Worm (Caenorhabditis elegans) whole organism, L2 larva: ENCODE results near the gene gos-28.

Experiments used
- C34F6.9 ChIP-seq: fragments of 150-350 bp; optimal IDR thresholded peaks from 2 replicates; lab custom pipeline; 2014; ENCODE audit warnings: missing biosample characterization, missing genetic modification characterization
- F13H6.1 ChIP-seq: sonication (generic microtip); optimal IDR thresholded peaks from 2 replicates; lab custom pipeline; 2016; ENCODE audit warnings: missing genetic modification characterization, missing compliant biosample characterization
- Y55F3AM.14 ChIP-seq: fragments of 200-800 bp; sonication (Bioruptor generic); optimal IDR thresholded peaks from 2 replicates; lab custom pipeline; 2018; ENCODE audit warnings: mild to moderate bottlenecking, missing genetic modification characterization, missing compliant biosample characterization
- ZK546.5 ChIP-seq: sonication (generic microtip); optimal IDR thresholded peaks from 2 replicates; lab custom pipeline; 2017; ENCODE audit warnings: missing biosample characterization, missing genetic modification characterization
- aly-2 ChIP-seq: fragments of 150-350 bp; optimal IDR thresholded peaks from 2 replicates; lab custom pipeline; 2014; ENCODE audit warnings: missing biosample characterization, missing genetic modification characterization
- ama-1 ChIP-seq: fragments of 150-350 bp; optimal IDR thresholded peaks from 2 replicates; lab custom pipeline; 2018; ENCODE audit warnings: inconsistent platforms
- blmp-1 ChIP-seq: sonication (generic microtip); optimal IDR thresholded peaks from 2 replicates; lab custom pipeline; 2017; ENCODE audit warnings: missing genetic modification characterization, mild to moderate bottlenecking, missing compliant biosample characterization, antibody characterized with exemption, moderate library complexity; ENCODE audit not compliant: insufficient read depth
- ceh-16 ChIP-seq: fragments of 150-350 bp; optimal IDR thresholded peaks from 2 replicates; lab custom pipeline; 2014; ENCODE audit warnings: missing biosample characterization, missing genetic modification characterization
- crh-2 ChIP-seq: sonication (generic microtip); optimal IDR thresholded peaks from 2 replicates; lab custom pipeline; 2017; ENCODE audit warnings: missing biosample characterization, missing genetic modification characterization
- egl-27 ChIP-seq: sonication (generic microtip); optimal IDR thresholded peaks from 3 replicates; lab custom pipeline; 2017; ENCODE audit warnings: missing biosample characterization, missing genetic modification reagents, missing genetic modification characterization
- elt-1 ChIP-seq: fragments of 150-350 bp; optimal IDR thresholded peaks from 2 replicates; lab custom pipeline; 2014; ENCODE audit warnings: missing biosample characterization, missing genetic modification characterization
- elt-3 ChIP-seq: sonication (generic microtip); optimal IDR thresholded peaks from 2 replicates; lab custom pipeline; 2017; ENCODE audit warnings: missing biosample characterization, missing genetic modification characterization
- fos-1 ChIP-seq: fragments of 150-350 bp; optimal IDR thresholded peaks from 2 replicates; lab custom pipeline; 2014; ENCODE audit warnings: missing biosample characterization, missing genetic modification characterization
- gmeb-1 ChIP-seq: fragments of 150-350 bp; optimal IDR thresholded peaks from 2 replicates; lab custom pipeline; 2014; ENCODE audit warnings: missing biosample characterization, missing genetic modification characterization
- lin-13 ChIP-seq: fragments of 150-350 bp; optimal IDR thresholded peaks from 2 replicates; lab custom pipeline; 2014; ENCODE audit warnings: missing biosample characterization, missing genetic modification reagents, missing genetic modification characterization
- lin-39 ChIP-seq: fragments of 150-350 bp; optimal IDR thresholded peaks from 2 replicates; lab custom pipeline; 2014; ENCODE audit warnings: missing biosample characterization, missing genetic modification reagents, missing genetic modification characterization
- lsy-2 ChIP-seq, 2 experiments: fragments of 150-350 bp in 1 of 2; sonication (generic microtip) in 1 of 2; optimal IDR thresholded peaks; 2 replicates each; lab custom pipeline; 2014 to 2017; ENCODE audit warnings: missing biosample characterization in 2 of 2, missing genetic modification characterization in 2 of 2
- mab-5 ChIP-seq: fragments of 150-350 bp; optimal IDR thresholded peaks from 2 replicates; lab custom pipeline; 2014; ENCODE audit warnings: missing biosample characterization, missing genetic modification characterization
- mbf-1 ChIP-seq: sonication (generic microtip); optimal IDR thresholded peaks from 2 replicates; lab custom pipeline; 2017; ENCODE audit warnings: missing biosample characterization, missing genetic modification characterization
- mdl-1 ChIP-seq, 2 experiments: fragments of 150-350 bp in 1 of 2; sonication (generic microtip) in 1 of 2; optimal IDR thresholded peaks; 2 replicates each; lab custom pipeline; 2017; ENCODE audit warnings: missing biosample characterization in 2 of 2, missing genetic modification characterization in 2 of 2
- nhr-10 ChIP-seq: sonication (generic microtip); optimal IDR thresholded peaks from 2 replicates; lab custom pipeline; 2017; ENCODE audit warnings: missing biosample characterization, missing genetic modification characterization
- nhr-11 ChIP-seq: fragments of 150-350 bp; optimal IDR thresholded peaks from 2 replicates; lab custom pipeline; 2014; ENCODE audit warnings: missing biosample characterization, missing genetic modification characterization
- nhr-12 ChIP-seq: fragments of 150-350 bp; optimal IDR thresholded peaks from 2 replicates; lab custom pipeline; 2014; ENCODE audit warnings: missing biosample characterization, missing genetic modification characterization
- nhr-129 ChIP-seq: fragments of 150-350 bp; optimal IDR thresholded peaks from 2 replicates; lab custom pipeline; 2014; ENCODE audit warnings: missing biosample characterization, missing genetic modification characterization
- nhr-21 ChIP-seq: fragments of 150-350 bp; optimal IDR thresholded peaks from 2 replicates; lab custom pipeline; 2014; ENCODE audit warnings: missing biosample characterization, missing genetic modification characterization
- nhr-23 ChIP-seq: fragments of 150-350 bp; optimal IDR thresholded peaks from 2 replicates; lab custom pipeline; 2014; ENCODE audit warnings: missing biosample characterization, missing genetic modification reagents, missing genetic modification characterization
- nhr-237 ChIP-seq: fragments of 150-350 bp; optimal IDR thresholded peaks from 2 replicates; lab custom pipeline; 2014; ENCODE audit warnings: missing biosample characterization, missing genetic modification characterization
- nhr-25 ChIP-seq: fragments of 150-350 bp; sonication (generic microtip); optimal IDR thresholded peaks from 3 replicates; lab custom pipeline; 2014; ENCODE audit warnings: missing biosample characterization, missing genetic modification characterization
- nhr-6 ChIP-seq: fragments of 150-350 bp; optimal IDR thresholded peaks from 2 replicates; lab custom pipeline; 2014; ENCODE audit warnings: missing biosample characterization, missing genetic modification characterization
- nhr-77 ChIP-seq: fragments of 150-350 bp; optimal IDR thresholded peaks from 2 replicates; lab custom pipeline; 2014; ENCODE audit warnings: missing biosample characterization, missing genetic modification characterization
- sem-4 ChIP-seq: fragments of 150-350 bp; optimal IDR thresholded peaks from 2 replicates; lab custom pipeline; 2014; ENCODE audit warnings: missing biosample characterization, missing genetic modification reagents, missing genetic modification characterization
- skn-1 ChIP-seq: sonication (generic microtip); optimal IDR thresholded peaks from 2 replicates; lab custom pipeline; 2017; ENCODE audit warnings: missing biosample characterization, missing genetic modification characterization
- sma-3 ChIP-seq: sonication (generic microtip); optimal IDR thresholded peaks from 2 replicates; lab custom pipeline; 2016; ENCODE audit warnings: missing genetic modification reagents, missing genetic modification characterization, missing compliant biosample characterization
- sma-9 ChIP-seq, 2 experiments: fragments of 150-350 bp in 1 of 2; sonication (generic microtip) in 1 of 2; optimal IDR thresholded peaks; 2 replicates each; lab custom pipeline; 2014 to 2016; ENCODE audit warnings: missing genetic modification characterization in 2 of 2, mild to moderate bottlenecking in 1 of 2, missing biosample characterization in 1 of 2, missing compliant biosample characterization in 1 of 2, missing genetic modification reagents in 1 of 2, moderate library complexity in 1 of 2
- unc-62 ChIP-seq: fragments of 150-350 bp; optimal IDR thresholded peaks from 2 replicates; lab custom pipeline; 2014; ENCODE audit warnings: missing biosample characterization, missing genetic modification reagents, missing genetic modification characterization
- zag-1 ChIP-seq: fragments of 150-350 bp; optimal IDR thresholded peaks from 2 replicates; lab custom pipeline; 2014; ENCODE audit warnings: missing biosample characterization, missing genetic modification characterization
- ztf-1 ChIP-seq: fragments of 200-800 bp; sonication (Bioruptor generic); conservative IDR thresholded peaks from 2 replicates; pipeline ENCODE4 v1.3.6; 2022; ENCODE audit warnings: missing genetic modification characterization, missing compliant biosample characterization
- ztf-11 ChIP-seq: sonication (generic microtip); optimal IDR thresholded peaks from 2 replicates; lab custom pipeline; 2017; ENCODE audit warnings: missing biosample characterization, missing genetic modification characterization
- ztf-4 ChIP-seq: fragments of 150-350 bp; optimal IDR thresholded peaks from 2 replicates; lab custom pipeline; 2014; ENCODE audit warnings: missing biosample characterization, missing genetic modification characterization

The gos-28 gene

DNA sequence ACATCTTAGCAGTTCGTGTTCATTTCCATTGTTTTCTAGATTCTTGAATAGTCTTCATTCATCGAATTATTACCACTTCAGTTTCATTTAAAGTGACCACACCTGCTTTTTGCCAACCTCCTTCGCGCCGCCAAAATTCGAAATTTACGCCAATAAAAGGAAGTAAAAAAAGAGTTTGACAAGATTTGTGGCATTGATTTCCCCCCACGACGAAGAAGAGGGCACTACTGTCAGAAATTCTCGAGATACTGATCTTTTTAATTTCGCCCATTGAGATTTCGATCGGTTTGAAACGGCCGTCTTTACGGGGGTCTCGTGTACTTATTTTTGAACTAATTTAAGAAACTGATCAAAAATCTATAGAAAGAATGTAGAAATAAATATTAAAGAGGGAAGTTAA, 47.3 kb downstream of the gos-28 start:
- TF ChIP-seq lin-39 (tag; lab: Kevin White, UChicago) (no peak), nhr-25 (tag; lab: Kevin White, UChicago) (peak; percentile 7), gmeb-1 (tag; lab: Kevin White, UChicago) (no peak), sma-9 (GFP tag; optimal IDR thresholded peaks at IDR 0.05; lab: Kevin White, UChicago) (peak; percentile 27), sma-9 (tag; optimal IDR thresholded peaks at IDR 0.05; lab: Kevin White, UChicago) (no peak), elt-1 (tag; lab: Kevin White, UChicago) (peak; percentile 43), ceh-16 (tag; lab: Kevin White, UChicago) (peak; percentile 33)

DNA sequence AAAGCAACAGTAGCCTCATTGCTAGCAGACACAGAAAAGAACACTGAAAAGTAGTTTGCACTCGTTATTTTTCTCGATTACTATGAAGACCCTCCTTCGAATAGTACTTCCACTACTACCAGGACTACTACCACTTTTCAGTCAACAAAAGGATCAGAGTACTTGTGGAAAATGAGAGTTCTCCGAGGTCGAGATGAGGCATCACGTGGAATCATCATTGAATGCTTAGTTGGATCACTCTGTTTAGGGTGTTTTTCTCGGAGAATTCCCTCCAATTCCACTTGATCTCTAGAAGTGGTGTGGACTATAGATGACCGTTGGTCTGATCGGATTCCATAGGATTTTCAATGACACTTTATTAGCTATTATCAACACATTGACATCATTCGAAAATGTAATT, 48.2 kb downstream of the gos-28 start:
- TF ChIP-seq nhr-129 (tag; lab: Kevin White, UChicago) (peak; percentile 9), nhr-25 (tag; lab: Kevin White, UChicago) (peak; percentile 43), egl-27 (tag; lab: Kevin White, UChicago) (no peak), nhr-6 (tag; lab: Kevin White, UChicago) (no peak), sma-9 (GFP tag; optimal IDR thresholded peaks at IDR 0.05; lab: Kevin White, UChicago) (peak; percentile 41), sma-9 (tag; optimal IDR thresholded peaks at IDR 0.05; lab: Kevin White, UChicago) (no peak), nhr-23 (tag; lab: Kevin White, UChicago) (no peak), lsy-2 (tag; optimal IDR thresholded peaks at IDR 0.05; lab: Kevin White, UChicago) (no peak), sma-3 (GFP tag; lab: Kevin White, UChicago) (no peak)

DNA sequence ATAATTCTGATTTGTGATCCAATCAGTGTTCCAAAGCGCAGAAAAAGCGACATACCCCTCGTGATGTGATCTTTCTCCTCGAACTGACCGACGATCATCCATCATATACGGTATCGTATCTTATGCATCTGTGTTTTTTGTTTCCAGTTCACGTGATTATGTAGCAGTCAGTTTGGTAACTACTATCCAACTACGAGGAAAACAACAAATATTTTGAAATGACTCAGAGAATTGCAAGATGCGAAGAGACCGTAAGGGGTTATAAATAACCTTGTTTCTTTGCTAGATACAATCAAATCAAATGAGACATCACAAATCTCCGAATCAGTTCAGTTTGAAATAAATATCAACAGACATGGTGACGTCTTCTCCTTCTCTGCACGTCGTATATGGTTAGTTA, 48.8 kb downstream of the gos-28 start:
- TF ChIP-seq ama-1 (lab: Kevin White, UChicago): no peak
- TF ChIP-seq gmeb-1 (tag; lab: Kevin White, UChicago): no peak
- no peak for TF ChIP-seq aly-2 (tag; lab: Kevin White, UChicago)
- peak; percentile 58 for TF ChIP-seq nhr-129 (tag; lab: Kevin White, UChicago)
- no peak for TF ChIP-seq nhr-11 (tag; lab: Kevin White, UChicago)
- TF ChIP-seq unc-62 (GFP tag; lab: Kevin White, UChicago): no peak
- no peak for TF ChIP-seq lin-13 (GFP tag; lab: Kevin White, UChicago)
- TF ChIP-seq nhr-10 (tag; lab: Kevin White, UChicago): no peak
- TF ChIP-seq elt-1 (tag; lab: Kevin White, UChicago): peak; percentile 37
- TF ChIP-seq Y55F3AM.14 (GFP tag; lab: Kevin White, UChicago): no peak
- peak; percentile 89 for TF ChIP-seq nhr-25 (tag; lab: Kevin White, UChicago)
- TF ChIP-seq fos-1 (tag; lab: Kevin White, UChicago): peak; percentile 21
- peak in 1 of 2 experiments; percentile 32 for TF ChIP-seq mdl-1 (tag; optimal IDR thresholded peaks at IDR 0.05; lab: Kevin White, UChicago)
- peak; percentile 84 for TF ChIP-seq nhr-21 (tag; lab: Kevin White, UChicago)
- TF ChIP-seq nhr-77 (tag; lab: Kevin White, UChicago): no peak
- no peak for TF ChIP-seq sem-4 (tag; lab: Kevin White, UChicago)
- peak; percentile 51 for TF ChIP-seq nhr-6 (tag; lab: Kevin White, UChicago)
- TF ChIP-seq ceh-16 (tag; lab: Kevin White, UChicago): peak; percentile 67
- TF ChIP-seq skn-1: no peak
- no peak for TF ChIP-seq elt-3
- TF ChIP-seq ztf-11 (tag; lab: Kevin White, UChicago): no peak
- no peak for TF ChIP-seq nhr-237 (tag; lab: Kevin White, UChicago)
- TF ChIP-seq lin-39 (tag; lab: Kevin White, UChicago): no peak
- no peak for TF ChIP-seq mab-5 (tag; lab: Kevin White, UChicago)
- no peak for TF ChIP-seq C34F6.9 (tag; lab: Kevin White, UChicago)
- no peak for TF ChIP-seq zag-1 (tag; lab: Kevin White, UChicago)
- no peak for TF ChIP-seq nhr-12 (tag; lab: Kevin White, UChicago)
- TF ChIP-seq mbf-1 (tag; lab: Kevin White, UChicago): no peak
- peak; percentile 63 for TF ChIP-seq crh-2 (tag; lab: Kevin White, UChicago)
- no peak for TF ChIP-seq egl-27 (tag; lab: Kevin White, UChicago)
- TF ChIP-seq ZK546.5 (tag; lab: Kevin White, UChicago): no peak
- TF ChIP-seq F13H6.1: no peak
- TF ChIP-seq sma-9 (GFP tag; optimal IDR thresholded peaks at IDR 0.05; lab: Kevin White, UChicago): peak; percentile 83
- TF ChIP-seq sma-9 (tag; optimal IDR thresholded peaks at IDR 0.05; lab: Kevin White, UChicago): no peak
- peak; percentile 98 for TF ChIP-seq sma-3 (GFP tag; lab: Kevin White, UChicago)
- peak in 1 of 2 experiments; percentile 71 for TF ChIP-seq lsy-2 (tag; optimal IDR thresholded peaks at IDR 0.05; lab: Kevin White, UChicago)
- TF ChIP-seq nhr-23 (tag; lab: Kevin White, UChicago): peak; percentile 24
- TF ChIP-seq ztf-1 (GFP tag; lab: Robert Waterston, UW): no peak
- TF ChIP-seq ztf-4 (tag; lab: Kevin White, UChicago): no peak
- peak; percentile 72 for TF ChIP-seq blmp-1 (tag; lab: Kevin White, UChicago)
